Worm (Caenorhabditis elegans) whole organism, L2 larva: ENCODE results near the gene T05B9.1.

Source experiments
- ama-1 ChIP-seq: fragments of 150-350 bp; optimal IDR thresholded peaks from 2 replicates; lab custom pipeline; 2018; ENCODE audit warnings: inconsistent platforms
- ceh-82 ChIP-seq: fragments of 150-350 bp; optimal IDR thresholded peaks from 2 replicates; lab custom pipeline; 2014; ENCODE audit warnings: missing biosample characterization, missing genetic modification characterization
- egl-27 ChIP-seq: sonication (generic microtip); optimal IDR thresholded peaks from 3 replicates; lab custom pipeline; 2017; ENCODE audit warnings: missing biosample characterization, missing genetic modification reagents, missing genetic modification characterization
- fos-1 ChIP-seq: fragments of 150-350 bp; optimal IDR thresholded peaks from 2 replicates; lab custom pipeline; 2014; ENCODE audit warnings: missing biosample characterization, missing genetic modification characterization
- lin-11 ChIP-seq: fragments of 150-350 bp; sonication (generic microtip); optimal IDR thresholded peaks from 2 replicates; lab custom pipeline; 2014; ENCODE audit warnings: missing biosample characterization, missing genetic modification characterization, inconsistent platforms, mixed read lengths
- mbf-1 ChIP-seq: sonication (generic microtip); optimal IDR thresholded peaks from 2 replicates; lab custom pipeline; 2017; ENCODE audit warnings: missing biosample characterization, missing genetic modification characterization
- nhr-129 ChIP-seq: fragments of 150-350 bp; optimal IDR thresholded peaks from 2 replicates; lab custom pipeline; 2014; ENCODE audit warnings: missing biosample characterization, missing genetic modification characterization
- nhr-237 ChIP-seq: fragments of 150-350 bp; optimal IDR thresholded peaks from 2 replicates; lab custom pipeline; 2014; ENCODE audit warnings: missing biosample characterization, missing genetic modification characterization
- snpc-4 ChIP-seq: fragments of 150-350 bp; optimal IDR thresholded peaks from 2 replicates; lab custom pipeline; 2014; ENCODE audit warnings: missing biosample characterization, missing genetic modification characterization
- unc-55 ChIP-seq: fragments of 150-350 bp; sonication (generic microtip); optimal IDR thresholded peaks from 3 replicates; lab custom pipeline; 2014; ENCODE audit warnings: missing biosample characterization, missing genetic modification reagents, missing genetic modification characterization
- unc-62 ChIP-seq: fragments of 150-350 bp; optimal IDR thresholded peaks from 2 replicates; lab custom pipeline; 2014; ENCODE audit warnings: missing biosample characterization, missing genetic modification reagents, missing genetic modification characterization

ce11 chrII:11236274-11236673, 24.7 kb downstream of the T05B9.1 start, which contains the start of gene cchl-1:
- TF ChIP-seq lin-11 (tag; lab: Kevin White, UChicago), result no peak
- no peak for TF ChIP-seq egl-27 (tag; lab: Kevin White, UChicago)
- no peak for TF ChIP-seq nhr-237
- TF ChIP-seq unc-55 (GFP tag; lab: Kevin White, UChicago), result peak; percentile 15
- TF ChIP-seq ama-1 (lab: Kevin White, UChicago), result peak; percentile 48
- no peak for TF ChIP-seq fos-1 (tag; lab: Kevin White, UChicago)
- peak; percentile 53 for TF ChIP-seq nhr-129 (tag; lab: Kevin White, UChicago)
- no peak for TF ChIP-seq ceh-82 (tag; lab: Kevin White, UChicago)
- no peak for TF ChIP-seq mbf-1
- no peak for TF ChIP-seq unc-62
- no peak for TF ChIP-seq snpc-4 (tag; lab: Kevin White, UChicago)
